Worm (Caenorhabditis elegans) whole organism, L2 larva: Measurements from ENCODE around the gene cog-1.

Experiments
- C34F6.9 ChIP-seq: fragments of 150-350 bp; optimal IDR thresholded peaks from 2 replicates; lab custom pipeline; 2014; ENCODE audit warnings: missing biosample characterization, missing genetic modification characterization
- F13H6.1 ChIP-seq: sonication (generic microtip); optimal IDR thresholded peaks from 2 replicates; lab custom pipeline; 2016; ENCODE audit warnings: missing genetic modification characterization, missing compliant biosample characterization
- ZK546.5 ChIP-seq: sonication (generic microtip); optimal IDR thresholded peaks from 2 replicates; lab custom pipeline; 2017; ENCODE audit warnings: missing biosample characterization, missing genetic modification characterization
- alr-1 ChIP-seq: fragments of 150-350 bp; optimal IDR thresholded peaks from 2 replicates; lab custom pipeline; 2014; ENCODE audit warnings: missing biosample characterization, missing genetic modification characterization
- blmp-1 ChIP-seq: sonication (generic microtip); optimal IDR thresholded peaks from 2 replicates; lab custom pipeline; 2017; ENCODE audit warnings: missing genetic modification characterization, mild to moderate bottlenecking, missing compliant biosample characterization, antibody characterized with exemption, moderate library complexity; ENCODE audit not compliant: insufficient read depth
- ceh-16 ChIP-seq: fragments of 150-350 bp; optimal IDR thresholded peaks from 2 replicates; lab custom pipeline; 2014; ENCODE audit warnings: missing biosample characterization, missing genetic modification characterization
- ceh-82 ChIP-seq: fragments of 150-350 bp; optimal IDR thresholded peaks from 2 replicates; lab custom pipeline; 2014; ENCODE audit warnings: missing biosample characterization, missing genetic modification characterization
- dmd-4 ChIP-seq: sonication (generic microtip); optimal IDR thresholded peaks from 2 replicates; lab custom pipeline; 2017; ENCODE audit warnings: missing biosample characterization, missing genetic modification characterization
- elt-3 ChIP-seq: sonication (generic microtip); optimal IDR thresholded peaks from 2 replicates; lab custom pipeline; 2017; ENCODE audit warnings: missing biosample characterization, missing genetic modification characterization
- fos-1 ChIP-seq: fragments of 150-350 bp; optimal IDR thresholded peaks from 2 replicates; lab custom pipeline; 2014; ENCODE audit warnings: missing biosample characterization, missing genetic modification characterization
- lin-11 ChIP-seq: fragments of 150-350 bp; sonication (generic microtip); optimal IDR thresholded peaks from 2 replicates; lab custom pipeline; 2014; ENCODE audit warnings: missing biosample characterization, missing genetic modification characterization, inconsistent platforms, mixed read lengths
- lin-13 ChIP-seq: fragments of 150-350 bp; optimal IDR thresholded peaks from 2 replicates; lab custom pipeline; 2014; ENCODE audit warnings: missing biosample characterization, missing genetic modification reagents, missing genetic modification characterization
- lin-39 ChIP-seq: fragments of 150-350 bp; optimal IDR thresholded peaks from 2 replicates; lab custom pipeline; 2014; ENCODE audit warnings: missing biosample characterization, missing genetic modification reagents, missing genetic modification characterization
- lsy-2 ChIP-seq, 2 experiments: fragments of 150-350 bp in 1 of 2; sonication (generic microtip) in 1 of 2; optimal IDR thresholded peaks; 2 replicates each; lab custom pipeline; 2014 to 2017; ENCODE audit warnings: missing biosample characterization in 2 of 2, missing genetic modification characterization in 2 of 2
- mab-5 ChIP-seq: fragments of 150-350 bp; optimal IDR thresholded peaks from 2 replicates; lab custom pipeline; 2014; ENCODE audit warnings: missing biosample characterization, missing genetic modification characterization
- mbf-1 ChIP-seq: sonication (generic microtip); optimal IDR thresholded peaks from 2 replicates; lab custom pipeline; 2017; ENCODE audit warnings: missing biosample characterization, missing genetic modification characterization
- mdl-1 ChIP-seq, 2 experiments: fragments of 150-350 bp in 1 of 2; sonication (generic microtip) in 1 of 2; optimal IDR thresholded peaks; 2 replicates each; lab custom pipeline; 2017; ENCODE audit warnings: missing biosample characterization in 2 of 2, missing genetic modification characterization in 2 of 2
- nhr-10 ChIP-seq: sonication (generic microtip); optimal IDR thresholded peaks from 2 replicates; lab custom pipeline; 2017; ENCODE audit warnings: missing biosample characterization, missing genetic modification characterization
- nhr-11 ChIP-seq: fragments of 150-350 bp; optimal IDR thresholded peaks from 2 replicates; lab custom pipeline; 2014; ENCODE audit warnings: missing biosample characterization, missing genetic modification characterization
- nhr-12 ChIP-seq: fragments of 150-350 bp; optimal IDR thresholded peaks from 2 replicates; lab custom pipeline; 2014; ENCODE audit warnings: missing biosample characterization, missing genetic modification characterization
- nhr-129 ChIP-seq: fragments of 150-350 bp; optimal IDR thresholded peaks from 2 replicates; lab custom pipeline; 2014; ENCODE audit warnings: missing biosample characterization, missing genetic modification characterization
- nhr-21 ChIP-seq: fragments of 150-350 bp; optimal IDR thresholded peaks from 2 replicates; lab custom pipeline; 2014; ENCODE audit warnings: missing biosample characterization, missing genetic modification characterization
- nhr-23 ChIP-seq: fragments of 150-350 bp; optimal IDR thresholded peaks from 2 replicates; lab custom pipeline; 2014; ENCODE audit warnings: missing biosample characterization, missing genetic modification reagents, missing genetic modification characterization
- nhr-237 ChIP-seq: fragments of 150-350 bp; optimal IDR thresholded peaks from 2 replicates; lab custom pipeline; 2014; ENCODE audit warnings: missing biosample characterization, missing genetic modification characterization
- nhr-25 ChIP-seq: fragments of 150-350 bp; sonication (generic microtip); optimal IDR thresholded peaks from 3 replicates; lab custom pipeline; 2014; ENCODE audit warnings: missing biosample characterization, missing genetic modification characterization
- peb-1 ChIP-seq: fragments of 150-350 bp; optimal IDR thresholded peaks from 2 replicates; lab custom pipeline; 2014; ENCODE audit warnings: missing biosample characterization, missing genetic modification characterization
- sem-4 ChIP-seq: fragments of 150-350 bp; optimal IDR thresholded peaks from 2 replicates; lab custom pipeline; 2014; ENCODE audit warnings: missing biosample characterization, missing genetic modification reagents, missing genetic modification characterization
- skn-1 ChIP-seq: sonication (generic microtip); optimal IDR thresholded peaks from 2 replicates; lab custom pipeline; 2017; ENCODE audit warnings: missing biosample characterization, missing genetic modification characterization
- sma-3 ChIP-seq: sonication (generic microtip); optimal IDR thresholded peaks from 2 replicates; lab custom pipeline; 2016; ENCODE audit warnings: missing genetic modification reagents, missing genetic modification characterization, missing compliant biosample characterization
- sma-9 ChIP-seq, 2 experiments: fragments of 150-350 bp in 1 of 2; sonication (generic microtip) in 1 of 2; optimal IDR thresholded peaks; 2 replicates each; lab custom pipeline; 2014 to 2016; ENCODE audit warnings: missing genetic modification characterization in 2 of 2, mild to moderate bottlenecking in 1 of 2, missing biosample characterization in 1 of 2, missing compliant biosample characterization in 1 of 2, missing genetic modification reagents in 1 of 2, moderate library complexity in 1 of 2
- snpc-4 ChIP-seq: fragments of 150-350 bp; optimal IDR thresholded peaks from 2 replicates; lab custom pipeline; 2014; ENCODE audit warnings: missing biosample characterization, missing genetic modification characterization
- unc-39 ChIP-seq: fragments of 150-350 bp; optimal IDR thresholded peaks from 2 replicates; lab custom pipeline; 2014; ENCODE audit warnings: missing biosample characterization, missing genetic modification characterization
- unc-55 ChIP-seq: fragments of 150-350 bp; sonication (generic microtip); optimal IDR thresholded peaks from 3 replicates; lab custom pipeline; 2014; ENCODE audit warnings: missing biosample characterization, missing genetic modification reagents, missing genetic modification characterization
- unc-62 ChIP-seq: fragments of 150-350 bp; optimal IDR thresholded peaks from 2 replicates; lab custom pipeline; 2014; ENCODE audit warnings: missing biosample characterization, missing genetic modification reagents, missing genetic modification characterization
- zag-1 ChIP-seq: fragments of 150-350 bp; optimal IDR thresholded peaks from 2 replicates; lab custom pipeline; 2014; ENCODE audit warnings: missing biosample characterization, missing genetic modification characterization
- ztf-1 ChIP-seq: fragments of 200-800 bp; sonication (Bioruptor generic); conservative IDR thresholded peaks from 2 replicates; pipeline ENCODE4 v1.3.6; 2022; ENCODE audit warnings: missing genetic modification characterization, missing compliant biosample characterization
- ztf-4 ChIP-seq: fragments of 150-350 bp; optimal IDR thresholded peaks from 2 replicates; lab custom pipeline; 2014; ENCODE audit warnings: missing biosample characterization, missing genetic modification characterization

cog-1 gene

ce11 chrII:14867530-14867929, 34.8 kb upstream of the cog-1 start:
- TF ChIP-seq nhr-129 (tag; lab: Kevin White, UChicago) (no peak), ceh-82 (tag; lab: Kevin White, UChicago) (no peak), peb-1 (tag; lab: Kevin White, UChicago) (no peak), ztf-1 (GFP tag; lab: Robert Waterston, UW) (no peak)

ce11 chrII:14869644-14870043, 32.6 kb upstream of the cog-1 start, which contains the start of gene R05H10.3:
R05H10.3 (plus strand) TSS chrII:14869944.
- TF ChIP-seq mdl-1 (tag; optimal IDR thresholded peaks at IDR 0.05; lab: Kevin White, UChicago) (no peak), nhr-12 (tag; lab: Kevin White, UChicago) (no peak), elt-3 (tag; lab: Kevin White, UChicago) (no peak), skn-1 (no peak), sma-9 (GFP tag; optimal IDR thresholded peaks at IDR 0.05; lab: Kevin White, UChicago) (no peak), sma-9 (tag; optimal IDR thresholded peaks at IDR 0.05; lab: Kevin White, UChicago) (no peak), blmp-1 (tag; lab: Kevin White, UChicago) (no peak)
- TF ChIP-seq, all 48 proteins: peak for 0

ce11 chrII:14876737-14877203, 25.5 kb upstream of the cog-1 start, which contains the start of gene Y53F4A.2:
Y53F4A.2 (minus strand) TSS chrII:14877153.
- TF ChIP-seq nhr-129 (tag; lab: Kevin White, UChicago), result no peak
- no peak for TF ChIP-seq dmd-4
- TF ChIP-seq nhr-25, result no peak
- no peak for TF ChIP-seq sma-3
- TF ChIP-seq unc-39, result no peak
- TF ChIP-seq nhr-10 (tag; lab: Kevin White, UChicago), result no peak
- no peak for TF ChIP-seq C34F6.9 (tag; lab: Kevin White, UChicago)
- no peak for TF ChIP-seq sem-4 (tag; lab: Kevin White, UChicago)
- TF ChIP-seq nhr-237 (tag; lab: Kevin White, UChicago), result no peak
- no peak for TF ChIP-seq alr-1 (tag; lab: Kevin White, UChicago)
- no peak for TF ChIP-seq nhr-23 (tag; lab: Kevin White, UChicago)
- TF ChIP-seq unc-55 (GFP tag; lab: Kevin White, UChicago), result no peak
- TF ChIP-seq mab-5 (tag; lab: Kevin White, UChicago), result no peak
- TF ChIP-seq zag-1, result no peak
- TF ChIP-seq ZK546.5 (tag; lab: Kevin White, UChicago), result no peak
- no peak for TF ChIP-seq fos-1 (tag; lab: Kevin White, UChicago)
- no peak for TF ChIP-seq F13H6.1
- TF ChIP-seq skn-1, result no peak
- no peak for TF ChIP-seq lin-13 (GFP tag; lab: Kevin White, UChicago)
- no peak for TF ChIP-seq unc-62 (GFP tag; lab: Kevin White, UChicago)

DNA sequence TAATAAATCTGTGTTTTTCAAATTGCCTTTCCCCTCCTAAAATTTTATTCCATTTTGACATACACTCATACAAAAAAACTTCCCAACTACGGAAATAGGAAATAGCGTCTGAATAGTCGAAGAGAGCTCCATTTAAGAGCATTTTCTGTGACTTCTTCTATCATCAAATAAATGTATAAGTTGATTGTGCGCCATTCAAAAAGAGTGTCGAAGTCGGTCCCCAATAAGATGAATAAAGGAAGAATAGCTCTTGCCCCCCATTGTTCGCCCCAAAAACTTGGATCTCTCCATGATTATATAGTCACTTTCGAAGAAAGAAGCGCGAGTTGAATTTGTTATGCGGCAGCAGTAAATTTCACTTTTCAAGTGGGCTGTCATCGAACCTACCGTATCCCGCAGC, 9.8 kb upstream of the cog-1 start:
- TF ChIP-seq mbf-1 (tag; lab: Kevin White, UChicago) (no peak), nhr-21 (tag; lab: Kevin White, UChicago) (no peak), lin-39 (no peak), lin-11 (tag; lab: Kevin White, UChicago) (no peak), lsy-2 (tag; optimal IDR thresholded peaks at IDR 0.05; lab: Kevin White, UChicago) (no peak), ceh-16 (tag; lab: Kevin White, UChicago) (no peak), nhr-25 (no peak), sma-3 (no peak), nhr-237 (tag; lab: Kevin White, UChicago) (no peak), ztf-4 (tag; lab: Kevin White, UChicago) (no peak), dmd-4 (no peak), snpc-4 (tag; lab: Kevin White, UChicago) (no peak), nhr-11 (tag; lab: Kevin White, UChicago) (no peak), zag-1 (no peak), ztf-1 (GFP tag; lab: Robert Waterston, UW) (no peak)
- TF ChIP-seq, all 48 proteins: peak for 0
